Fruit fly (Drosophila melanogaster) whole organism, wandering third instar larva: ENCODE data around the gene Calr.

Experiments used
- Abd-B ChIP-seq: fragments of >200 bp; optimal IDR thresholded peaks from 2 replicates; lab custom pipeline; 2017; ENCODE audit warnings: missing biosample characterization, missing genetic modification characterization
- CG32264 ChIP-seq: fragments of 200-800 bp; sonication (Bioruptor generic); optimal IDR thresholded peaks from 2 replicates; lab custom pipeline; 2016; ENCODE audit warnings: missing biosample characterization, missing genetic modification characterization
- CG9705 ChIP-seq: fragments of 200-800 bp; sonication (Bioruptor generic); optimal IDR thresholded peaks from 2 replicates; lab custom pipeline; 2018; ENCODE audit warnings: missing biosample characterization, mild to moderate bottlenecking, missing genetic modification characterization
- CrebA ChIP-seq: fragments of 200-800 bp; sonication (Bioruptor generic); optimal IDR thresholded peaks from 2 replicates; lab custom pipeline; 2016; ENCODE audit warnings: missing biosample characterization, mild to moderate bottlenecking, missing genetic modification characterization, borderline replicate concordance
- Dfd ChIP-seq: fragments of >200 bp; optimal IDR thresholded peaks from 2 replicates; lab custom pipeline; 2017; ENCODE audit warnings: missing biosample characterization, missing genetic modification characterization
- Dif ChIP-seq: fragments of 200-275, 200-300 bp; sonication (Bioruptor generic); optimal IDR thresholded peaks from 2 replicates; lab custom pipeline; 2018; ENCODE audit warnings: missing biosample characterization, missing genetic modification characterization; ENCODE audit not compliant: partially characterized antibody
- GATAd ChIP-seq: sonication (Bioruptor generic); optimal IDR thresholded peaks from 2 replicates; lab custom pipeline; 2016; ENCODE audit warnings: missing biosample characterization, missing genetic modification characterization
- HLH106 ChIP-seq: fragments of 200-800 bp; optimal IDR thresholded peaks from 3 replicates; lab custom pipeline; 2019; ENCODE audit warnings: missing biosample characterization, mild to moderate bottlenecking, missing genetic modification characterization, moderate library complexity
- Hnf4 ChIP-seq: fragments of 200-800 bp; sonication (Bioruptor generic); optimal IDR thresholded peaks from 2 replicates; lab custom pipeline; 2016; ENCODE audit warnings: missing biosample characterization, mild to moderate bottlenecking, missing genetic modification characterization
- Hr78 ChIP-seq: fragments of >200 bp; optimal IDR thresholded peaks from 2 replicates; lab custom pipeline; 2017; ENCODE audit warnings: missing biosample characterization, missing genetic modification characterization
- Hr83 ChIP-seq: fragments of 200-300 bp; sonication (Bioruptor generic); optimal IDR thresholded peaks from 2 replicates; lab custom pipeline; 2016; ENCODE audit warnings: missing biosample characterization, mild to moderate bottlenecking, missing genetic modification characterization, moderate library complexity; ENCODE audit not compliant: poor library complexity, severe bottlenecking
- Jra ChIP-seq: sonication (Bioruptor generic); optimal IDR thresholded peaks from 2 replicates; lab custom pipeline; 2016; ENCODE audit warnings: missing biosample characterization, missing genetic modification characterization
- Mio ChIP-seq: sonication (Bioruptor generic); optimal IDR thresholded peaks from 2 replicates; lab custom pipeline; 2016; ENCODE audit warnings: missing biosample characterization, missing genetic modification characterization
- Myc ChIP-seq: fragments of >200 bp; optimal IDR thresholded peaks from 2 replicates; lab custom pipeline; 2017
- N ChIP-seq: fragments of >200 bp; optimal IDR thresholded peaks from 2 replicates; lab custom pipeline; 2018; ENCODE audit warnings: missing biosample characterization, missing external identifiers, missing genetic modification characterization
- OdsH ChIP-seq: fragments of 200-800 bp; sonication (Bioruptor generic); optimal IDR thresholded peaks from 2 replicates; lab custom pipeline; 2016; ENCODE audit warnings: missing biosample characterization, mild to moderate bottlenecking, missing genetic modification characterization
- Rel ChIP-seq, 2 experiments: fragments of 200-800 bp; sonication (Bioruptor generic) in 1 of 2; optimal IDR thresholded peaks; 2 replicates in 1 of 2; 3 replicates in 1 of 2; lab custom pipeline; 2016 to 2019; ENCODE audit warnings: mild to moderate bottlenecking in 2 of 2, missing biosample characterization in 2 of 2, missing genetic modification characterization in 2 of 2, moderate library complexity in 1 of 2
- Sp1 ChIP-seq: fragments of 200-800 bp; sonication (Bioruptor generic); optimal IDR thresholded peaks from 3 replicates; lab custom pipeline; 2019; ENCODE audit warnings: missing biosample characterization, mild to moderate bottlenecking, missing genetic modification characterization, moderate library complexity
- Vsx2 ChIP-seq: fragments of 200-300, 225-300 bp; sonication (Bioruptor generic); optimal IDR thresholded peaks from 2 replicates; lab custom pipeline; 2018; ENCODE audit warnings: missing biosample characterization, missing genetic modification characterization; ENCODE audit not compliant: partially characterized antibody
- br ChIP-seq: fragments of 200-800 bp; sonication (Bioruptor generic); optimal IDR thresholded peaks from 2 replicates; lab custom pipeline; 2016; ENCODE audit warnings: missing biosample characterization, missing genetic modification characterization
- brk ChIP-seq: fragments of 200-800 bp; sonication (Bioruptor generic); optimal IDR thresholded peaks from 2 replicates; lab custom pipeline; 2016; ENCODE audit warnings: missing biosample characterization, mild to moderate bottlenecking, missing genetic modification characterization
- dl ChIP-seq, 2 experiments: fragments of 175-275, 200-275 bp in 1 of 2; fragments of 200-275 bp in 1 of 2; sonication (Bioruptor generic); optimal IDR thresholded peaks; lab custom pipeline; 2018; ENCODE audit warnings: mild to moderate bottlenecking in 2 of 2, missing biosample characterization in 2 of 2, missing genetic modification characterization in 2 of 2, moderate library complexity in 2 of 2; ENCODE audit not compliant: partially characterized antibody in 2 of 2, insufficient read depth in 1 of 2
- dmrt93B ChIP-seq: fragments of 200-800 bp; sonication (Bioruptor generic); optimal IDR thresholded peaks from 2 replicates; lab custom pipeline; 2018; ENCODE audit warnings: missing biosample characterization, mild to moderate bottlenecking, missing genetic modification characterization
- dsf ChIP-seq: sonication (Bioruptor generic); optimal IDR thresholded peaks from 2 replicates; lab custom pipeline; 2016; ENCODE audit warnings: missing biosample characterization, missing genetic modification characterization, borderline replicate concordance
- ey ChIP-seq: fragments of 200-800 bp; sonication (Bioruptor generic); optimal IDR thresholded peaks from 2 replicates; lab custom pipeline; 2016; ENCODE audit warnings: missing biosample characterization, missing genetic modification characterization
- foxo ChIP-seq, 2 experiments: fragments of 200-800 bp; sonication (Bioruptor generic); optimal IDR thresholded peaks; 2 replicates in 1 of 2; 3 replicates in 1 of 2; lab custom pipeline; 2016 to 2017; ENCODE audit warnings: missing biosample characterization in 2 of 2, missing genetic modification characterization in 2 of 2
- fru ChIP-seq: fragments of 200-800 bp; sonication (Bioruptor generic); optimal IDR thresholded peaks from 3 replicates; lab custom pipeline; 2016; ENCODE audit warnings: missing biosample characterization, mild to moderate bottlenecking, missing genetic modification characterization
- h ChIP-seq: fragments of 200-800 bp; sonication (Bioruptor generic); optimal IDR thresholded peaks from 3 replicates; lab custom pipeline; 2016; ENCODE audit warnings: missing biosample characterization, mild to moderate bottlenecking, missing genetic modification characterization
- jim ChIP-seq: fragments of 175-275, 200-325 bp; sonication (Bioruptor generic); optimal IDR thresholded peaks from 2 replicates; lab custom pipeline; 2016; ENCODE audit warnings: missing biosample characterization, mild to moderate bottlenecking, missing genetic modification characterization
- lola ChIP-seq: fragments of >200 bp; optimal IDR thresholded peaks from 2 replicates; lab custom pipeline; 2017; ENCODE audit warnings: missing biosample characterization, missing genetic modification characterization
- pan ChIP-seq: fragments of >200 bp; optimal IDR thresholded peaks from 2 replicates; lab custom pipeline; 2017
- psq ChIP-seq: fragments of 200-800 bp; sonication (Bioruptor generic); optimal IDR thresholded peaks from 3 replicates; lab custom pipeline; 2017; ENCODE audit warnings: missing biosample characterization, mild to moderate bottlenecking, missing genetic modification characterization, moderate library complexity
- rgr ChIP-seq: fragments of 200-800 bp; sonication (Bioruptor generic); optimal IDR thresholded peaks from 3 replicates; lab custom pipeline; 2016; ENCODE audit warnings: missing biosample characterization, mild to moderate bottlenecking, missing genetic modification characterization
- sage ChIP-seq: fragments of 200-800 bp; sonication (Bioruptor generic); optimal IDR thresholded peaks from 2 replicates; lab custom pipeline; 2016; ENCODE audit warnings: missing biosample characterization, mild to moderate bottlenecking, missing genetic modification characterization
- sv ChIP-seq: fragments of 200-800 bp; sonication (Bioruptor generic); optimal IDR thresholded peaks from 3 replicates; lab custom pipeline; 2016; ENCODE audit warnings: missing biosample characterization, missing genetic modification characterization
- tai ChIP-seq: sonication (Bioruptor generic); optimal IDR thresholded peaks from 2 replicates; lab custom pipeline; 2016; ENCODE audit warnings: missing biosample characterization, missing genetic modification characterization
- usp ChIP-seq: fragments of >200 bp; optimal IDR thresholded peaks from 2 replicates; lab custom pipeline; 2017; ENCODE audit warnings: missing biosample characterization, missing genetic modification characterization
- woc ChIP-seq: sonication (Bioruptor generic); optimal IDR thresholded peaks from 2 replicates; lab custom pipeline; 2016; ENCODE audit warnings: missing biosample characterization, mild to moderate bottlenecking, missing genetic modification characterization

Calr gene

dm6 chr3R:9626880-9627401, 3.7 kb downstream of the Calr start, which contains the start of the genes CG9427 and CG8319:
Gene CG9427 (minus strand): TSS chr3R:9626930.
Gene CG8319 (plus strand): TSS chr3R:9627321.
- TF ChIP-seq ey (peak; percentile 61), Vsx2 (GFP tag; lab: Kevin White, UChicago) (no peak), N (GFP tag; lab: Kevin White, UChicago) (no peak), Hr83 (GFP tag; lab: Kevin White, UChicago) (no peak), rgr (peak; percentile 73), dsf (GFP tag; lab: Kevin White, UChicago) (no peak), HLH106 (peak; percentile 62), dmrt93B (no peak), Abd-B (no peak), foxo (GFP tag; optimal IDR thresholded peaks at IDR 0.05; lab: Kevin White, UChicago) (peak in 1 of 2 experiments; percentile 73), sv (GFP tag; lab: Kevin White, UChicago) (peak; percentile 48), Rel (GFP tag; optimal IDR thresholded peaks at IDR 0.05; lab: Kevin White, UChicago) (no peak), Rel (tag; optimal IDR thresholded peaks at IDR 0.05; lab: Kevin White, UChicago) (peak; percentile 39), Dfd (GFP tag; lab: Kevin White, UChicago) (no peak), usp (GFP tag; lab: Kevin White, UChicago) (no peak), Hnf4 (GFP tag; lab: Kevin White, UChicago) (peak; percentile 79), woc (GFP tag; lab: Kevin White, UChicago) (peak; percentile 25), OdsH (GFP tag; lab: Kevin White, UChicago) (peak; percentile 45), h (GFP tag; lab: Kevin White, UChicago) (peak; percentile 75), br (GFP tag; lab: Kevin White, UChicago) (peak; percentile 60), Mio (GFP tag; lab: Kevin White, UChicago) (no peak), Jra (peak; percentile 84), psq (peak; percentile 42), sage (GFP tag; lab: Kevin White, UChicago) (peak; percentile 6), tai (GFP tag; lab: Kevin White, UChicago) (no peak), lola (GFP tag; lab: Kevin White, UChicago) (no peak), GATAd (GFP tag; lab: Kevin White, UChicago) (no peak), CrebA (no peak), fru (peak; percentile 60), Sp1 (GFP tag; lab: Kevin White, UChicago) (peak; percentile 59), brk (GFP tag; lab: Kevin White, UChicago) (peak; percentile 58), Hr78 (GFP tag; lab: Kevin White, UChicago) (no peak), pan (lab: Kevin White, UChicago) (no peak), CG9705 (GFP tag; lab: Kevin White, UChicago) (peak; percentile 8), CG32264 (GFP tag; lab: Kevin White, UChicago) (no peak), Dif (GFP tag; lab: Kevin White, UChicago) (no peak), dl (GFP tag; optimal IDR thresholded peaks at IDR 0.05; lab: Kevin White, UChicago; ENCODE audit: insufficient read depth in 1 of 2, partially characterized antibody in 2 of 2) (no peak), jim (GFP tag; lab: Kevin White, UChicago) (no peak), Myc (lab: Kevin White, UChicago) (no peak)

dm6 chr3R:9626266-9626665, 4.4 kb downstream of the Calr start:
- TF ChIP-seq foxo (GFP tag; optimal IDR thresholded peaks at IDR 0.05; lab: Kevin White, UChicago) (no peak), Vsx2 (GFP tag; lab: Kevin White, UChicago) (no peak), GATAd (GFP tag; lab: Kevin White, UChicago) (no peak), brk (GFP tag; lab: Kevin White, UChicago) (no peak), N (GFP tag; lab: Kevin White, UChicago) (no peak), br (GFP tag; lab: Kevin White, UChicago) (no peak), ey (no peak), HLH106 (no peak), dsf (GFP tag; lab: Kevin White, UChicago) (no peak), lola (GFP tag; lab: Kevin White, UChicago) (no peak), CrebA (no peak)
